Worm (Caenorhabditis elegans) whole organism, L4 larva: Measurements from ENCODE around the gene ints-7.

Experiments used
- F10B5.3 ChIP-seq: sonication (generic microtip); optimal IDR thresholded peaks from 2 replicates; lab custom pipeline; 2016; ENCODE audit warnings: mild to moderate bottlenecking, missing genetic modification characterization, missing compliant biosample characterization
- F26F4.8 ChIP-seq: fragments of 200-800 bp; sonication (Bioruptor generic); conservative IDR thresholded peaks from 2 replicates; pipeline ENCODE4 v1.3.6; 2022; ENCODE audit warnings: missing genetic modification characterization, missing compliant biosample characterization
- F44E2.7 ChIP-seq: fragments of 200-800 bp; sonication (Bioruptor generic); IDR thresholded peaks from 2 replicates; pipeline ENCODE4 v2.1.2; 2022; ENCODE audit warnings: missing genetic modification characterization, missing compliant biosample characterization
- F49E8.2 ChIP-seq: sonication (generic microtip); optimal IDR thresholded peaks from 2 replicates; lab custom pipeline; 2016; ENCODE audit warnings: missing compliant biosample characterization, mild to moderate bottlenecking, missing genetic modification characterization, borderline replicate concordance
- T20F7.1 ChIP-seq: fragments of 200-800 bp; sonication (Bioruptor generic); optimal IDR thresholded peaks from 2 replicates; lab custom pipeline; 2018; ENCODE audit warnings: mild to moderate bottlenecking, missing genetic modification characterization, missing compliant biosample characterization
- Y105C5A.15 ChIP-seq: fragments of 200-800 bp; sonication (Bioruptor generic); IDR thresholded peaks from 2 replicates; pipeline ENCODE4 v1.3.6; 2022; ENCODE audit warnings: missing genetic modification characterization, missing compliant biosample characterization
- Y75B8A.6 ChIP-seq: fragments of 200-800 bp; sonication (Bioruptor generic); IDR thresholded peaks from 2 replicates; pipeline ENCODE4 v1.3.6; 2022; ENCODE audit warnings: missing genetic modification reagents, missing genetic modification characterization, missing compliant biosample characterization
- aha-1 ChIP-seq: fragments of 150-350 bp; peaks from one replicate; lab custom pipeline; 2014; ENCODE audit warnings: missing biosample characterization, missing genetic modification characterization
- arid-1 ChIP-seq: fragments of 200-800 bp; sonication (Bioruptor generic); conservative IDR thresholded peaks from 2 replicates; pipeline ENCODE4 v1.3.6; 2022; ENCODE audit warnings: missing genetic modification reagents, missing genetic modification characterization, missing compliant biosample characterization
- attf-4 ChIP-seq: sonication (generic microtip); optimal IDR thresholded peaks from 3 replicates; lab custom pipeline; 2017; ENCODE audit warnings: missing biosample characterization, missing genetic modification characterization
- ceh-20 ChIP-seq: fragments of 200-800 bp; sonication (Bioruptor generic); IDR thresholded peaks from 2 replicates; pipeline ENCODE4 v1.3.6; 2022; ENCODE audit warnings: missing genetic modification reagents, missing genetic modification characterization, missing compliant biosample characterization
- ceh-32 ChIP-seq: sonication (generic microtip); optimal IDR thresholded peaks from 2 replicates; lab custom pipeline; 2016; ENCODE audit warnings: mild to moderate bottlenecking, missing genetic modification characterization, missing compliant biosample characterization; ENCODE audit not compliant: poor library complexity
- ceh-44 ChIP-seq: fragments of 200-800 bp; sonication (Bioruptor generic); IDR thresholded peaks from 2 replicates; pipeline ENCODE4 v1.3.6; 2022; ENCODE audit warnings: missing genetic modification reagents, missing genetic modification characterization, missing compliant biosample characterization
- ces-1 ChIP-seq: fragments of 150-350 bp; sonication (generic microtip); optimal IDR thresholded peaks from 4 replicates; lab custom pipeline; 2014; ENCODE audit warnings: missing biosample characterization, missing genetic modification reagents, missing genetic modification characterization
- cey-2 ChIP-seq: sonication (generic microtip); optimal IDR thresholded peaks from 3 replicates; lab custom pipeline; 2017; ENCODE audit warnings: missing genetic modification characterization, mild to moderate bottlenecking, missing compliant biosample characterization, antibody characterized with exemption, borderline replicate concordance; ENCODE audit not compliant: insufficient read depth
- daf-12 ChIP-seq: fragments of 150-350 bp; optimal IDR thresholded peaks from 2 replicates; lab custom pipeline; 2014; ENCODE audit warnings: missing biosample characterization, missing genetic modification reagents, missing genetic modification characterization
- dmd-6 ChIP-seq: fragments of 200-800 bp; sonication (Bioruptor generic); IDR thresholded peaks from 2 replicates; pipeline ENCODE4 v1.3.6; 2022; ENCODE audit warnings: missing genetic modification reagents, missing genetic modification characterization, missing compliant biosample characterization
- dmd-8 ChIP-seq: fragments of 200-800 bp; sonication (Bioruptor generic); IDR thresholded peaks from 2 replicates; pipeline ENCODE4 v1.3.6; 2022; ENCODE audit warnings: missing genetic modification characterization, missing compliant biosample characterization
- dpl-1 ChIP-seq: fragments of 150-350 bp; optimal IDR thresholded peaks from 2 replicates; lab custom pipeline; 2014; ENCODE audit warnings: missing biosample characterization, missing genetic modification reagents, missing genetic modification characterization
- dve-1 ChIP-seq: sonication (generic microtip); optimal IDR thresholded peaks from 2 replicates; lab custom pipeline; 2017; ENCODE audit warnings: antibody characterized with exemption, mild to moderate bottlenecking, missing genetic modification characterization, missing compliant biosample characterization; ENCODE audit not compliant: insufficient read depth
- fos-1 ChIP-seq: fragments of 150-350 bp; optimal IDR thresholded peaks from 2 replicates; lab custom pipeline; 2014; ENCODE audit warnings: missing biosample characterization, missing genetic modification characterization
- hlh-11 ChIP-seq: fragments of 200-800 bp; sonication (Bioruptor generic); optimal IDR thresholded peaks from 2 replicates; lab custom pipeline; 2018; ENCODE audit warnings: mild to moderate bottlenecking, missing genetic modification characterization, missing compliant biosample characterization
- hlh-30 ChIP-seq: sonication (generic microtip); optimal IDR thresholded peaks from 2 replicates; lab custom pipeline; 2017; ENCODE audit warnings: antibody characterized with exemption, mild to moderate bottlenecking, missing genetic modification characterization, missing compliant biosample characterization; ENCODE audit not compliant: insufficient read depth
- hmg-1.1 ChIP-seq: fragments of 200-800 bp; sonication (Bioruptor generic); IDR thresholded peaks from 2 replicates; pipeline ENCODE4 v1.3.6; 2022; ENCODE audit warnings: missing genetic modification reagents, missing genetic modification characterization, missing compliant biosample characterization
- jun-1 ChIP-seq: fragments of 150-350 bp; optimal IDR thresholded peaks from 2 replicates; lab custom pipeline; 2014; ENCODE audit warnings: missing biosample characterization, missing genetic modification reagents, missing genetic modification characterization
- lin-15B ChIP-seq: fragments of 150-350 bp; sonication (generic microtip); optimal IDR thresholded peaks from 3 replicates; lab custom pipeline; 2014; ENCODE audit warnings: missing biosample characterization, missing genetic modification characterization
- lin-29 ChIP-seq: fragments of 200-800 bp; sonication (Bioruptor generic); IDR thresholded peaks from 2 replicates; pipeline ENCODE4 v1.3.6; 2022; ENCODE audit warnings: missing genetic modification reagents, missing genetic modification characterization, missing compliant biosample characterization
- lin-39 ChIP-seq: fragments of 150-350 bp; optimal IDR thresholded peaks from 2 replicates; lab custom pipeline; 2014; ENCODE audit warnings: missing biosample characterization, missing genetic modification reagents, missing genetic modification characterization
- lsy-2 ChIP-seq, 2 experiments: fragments of 150-350 bp in 1 of 2; sonication (generic microtip) in 1 of 2; optimal IDR thresholded peaks; 2 replicates each; lab custom pipeline; 2014 to 2017; ENCODE audit warnings: missing biosample characterization in 2 of 2, missing genetic modification characterization in 2 of 2
- mdl-1 ChIP-seq, 2 experiments: fragments of 150-350 bp in 1 of 2; sonication (generic microtip) in 1 of 2; optimal IDR thresholded peaks; 2 replicates each; lab custom pipeline; 2014 to 2017; ENCODE audit warnings: missing biosample characterization in 2 of 2, missing genetic modification characterization in 2 of 2
- mep-1 ChIP-seq: fragments of 150-350 bp; sonication (generic microtip); optimal IDR thresholded peaks from 3 replicates; lab custom pipeline; 2014; ENCODE audit warnings: missing biosample characterization, missing genetic modification characterization
- mes-2 ChIP-seq: sonication (generic microtip); optimal IDR thresholded peaks from 2 replicates; lab custom pipeline; 2016; ENCODE audit warnings: missing genotype, mild to moderate bottlenecking, missing genetic modification characterization, missing compliant biosample characterization; ENCODE audit not compliant: poor library complexity, severe bottlenecking
- nhr-102 ChIP-seq: sonication (generic microtip); optimal IDR thresholded peaks from 2 replicates; lab custom pipeline; 2016; ENCODE audit warnings: mild to moderate bottlenecking, missing genetic modification characterization, moderate library complexity, missing compliant biosample characterization
- nhr-11 ChIP-seq: fragments of 150-350 bp; optimal IDR thresholded peaks from 2 replicates; lab custom pipeline; 2014; ENCODE audit warnings: missing biosample characterization, missing genetic modification characterization
- nhr-237 ChIP-seq: sonication (generic microtip); optimal IDR thresholded peaks from 2 replicates; lab custom pipeline; 2017; ENCODE audit warnings: missing biosample characterization, missing genetic modification characterization
- nhr-25 ChIP-seq: sonication (generic microtip); optimal IDR thresholded peaks from 2 replicates; lab custom pipeline; 2017; ENCODE audit warnings: missing genetic modification characterization, mild to moderate bottlenecking, missing compliant biosample characterization, antibody characterized with exemption, moderate library complexity, borderline replicate concordance; ENCODE audit not compliant: insufficient read depth
- nhr-28 ChIP-seq: fragments of 150-350 bp; optimal IDR thresholded peaks from 2 replicates; lab custom pipeline; 2014; ENCODE audit warnings: missing biosample characterization, missing genetic modification characterization
- nhr-48 ChIP-seq: sonication (generic microtip); optimal IDR thresholded peaks from 2 replicates; lab custom pipeline; 2016; ENCODE audit warnings: mild to moderate bottlenecking, missing genetic modification characterization, missing compliant biosample characterization
- nhr-76 ChIP-seq: fragments of 150-350 bp; optimal IDR thresholded peaks from 2 replicates; lab custom pipeline; 2014; ENCODE audit warnings: missing biosample characterization, missing genetic modification characterization
- nhr-77 ChIP-seq: fragments of 150-350 bp; optimal IDR thresholded peaks from 2 replicates; lab custom pipeline; 2014; ENCODE audit warnings: missing biosample characterization, missing genetic modification characterization
- php-3 ChIP-seq: fragments of 200-800 bp; sonication (Bioruptor generic); IDR thresholded peaks from 2 replicates; pipeline ENCODE4 v1.3.6; 2022; ENCODE audit warnings: missing genetic modification reagents, missing genetic modification characterization, missing compliant biosample characterization
- skn-1 ChIP-seq: fragments of 150-350 bp; optimal IDR thresholded peaks from 2 replicates; lab custom pipeline; 2014; ENCODE audit warnings: missing biosample characterization, missing genetic modification characterization
- spr-1 ChIP-seq: sonication (generic microtip); optimal IDR thresholded peaks from 2 replicates; lab custom pipeline; 2016; ENCODE audit warnings: mild to moderate bottlenecking, missing genetic modification characterization, missing compliant biosample characterization
- spr-3 ChIP-seq: fragments of 200-800 bp; sonication (Bioruptor generic); optimal IDR thresholded peaks from 2 replicates; lab custom pipeline; 2018; ENCODE audit warnings: mild to moderate bottlenecking, missing genetic modification characterization, missing compliant biosample characterization
- unc-130 ChIP-seq: sonication (generic microtip); optimal IDR thresholded peaks from 2 replicates; lab custom pipeline; 2016; ENCODE audit warnings: missing genetic modification reagents, missing genetic modification characterization, missing compliant biosample characterization
- zag-1 ChIP-seq: fragments of 150-350 bp; optimal IDR thresholded peaks from 2 replicates; lab custom pipeline; 2014; ENCODE audit warnings: missing biosample characterization, missing genetic modification characterization
- zip-11 ChIP-seq: fragments of 200-800 bp; sonication (Bioruptor generic); IDR thresholded peaks from 2 replicates; pipeline ENCODE4 v1.3.6; 2022; ENCODE audit warnings: missing genetic modification characterization, missing compliant biosample characterization
- ztf-11 ChIP-seq: fragments of 150-350 bp; optimal IDR thresholded peaks from 2 replicates; lab custom pipeline; 2014; ENCODE audit warnings: missing biosample characterization, missing genetic modification characterization

The ints-7 gene

ce11 chrII:11619171-11619570, 36.5 kb downstream of the ints-7 start (continued):
- TF ChIP-seq jun-1 (peak; percentile 20), dmd-6 (GFP tag; lab: Robert Waterston, UW) (peak; percentile 85), arid-1 (GFP tag; lab: Robert Waterston, UW) (no peak), F26F4.8 (GFP tag; lab: Robert Waterston, UW) (no peak), nhr-11 (tag; lab: Kevin White, UChicago) (peak; percentile 28)

ce11 chrII:11619895-11620439, 37.3 kb downstream of the ints-7 start:
- TF ChIP-seq ceh-20 (GFP tag; lab: Robert Waterston, UW) (peak; percentile 66), F49E8.2 (tag; lab: Kevin White, UChicago) (no peak), F44E2.7 (GFP tag; lab: Robert Waterston, UW) (no peak), lsy-2 (tag; optimal IDR thresholded peaks at IDR 0.05; lab: Kevin White, UChicago) (peak; percentile 64 to 70), cey-2 (no peak), ceh-44 (GFP tag; lab: Robert Waterston, UW) (no peak), daf-12 (tag; lab: Kevin White, UChicago) (no peak), nhr-237 (tag; lab: Kevin White, UChicago) (no peak), F10B5.3 (tag; lab: Kevin White, UChicago) (peak; percentile 19), unc-130 (GFP tag; lab: Kevin White, UChicago) (no peak), dmd-8 (GFP tag; lab: Robert Waterston, UW) (0 out of 2 replicates have a peak, but pooled peaks have one; percentile 7), jun-1 (peak; percentile 44), skn-1 (tag; lab: Kevin White, UChicago) (no peak), hmg-1.1 (GFP tag; lab: Robert Waterston, UW) (peak; percentile 94), nhr-48 (tag; lab: Kevin White, UChicago) (peak; percentile 90), Y75B8A.6 (GFP tag; lab: Robert Waterston, UW) (no peak), zag-1 (no peak), dve-1 (peak; percentile 76), T20F7.1 (GFP tag; lab: Kevin White, UChicago) (no peak), mep-1 (tag; lab: Kevin White, UChicago) (peak; percentile 95), aha-1 (tag; lab: Kevin White, UChicago) (peak; percentile 96), nhr-76 (tag; lab: Kevin White, UChicago) (no peak), dmd-6 (GFP tag; lab: Robert Waterston, UW) (peak; percentile 91), mdl-1 (tag; optimal IDR thresholded peaks at IDR 0.05; lab: Kevin White, UChicago) (peak; percentile 86 to 87), attf-4 (tag; lab: Kevin White, UChicago) (no peak), nhr-25 (peak; percentile 71), ces-1 (no peak), dpl-1 (GFP tag; lab: Kevin White, UChicago) (peak; percentile 36), spr-1 (tag; lab: Kevin White, UChicago) (peak; percentile 46), hlh-11 (tag; lab: Kevin White, UChicago) (peak; percentile 97), zip-11 (GFP tag; lab: Robert Waterston, UW) (no peak), mes-2 (tag; lab: Kevin White, UChicago) (peak; percentile 56), ztf-11 (tag; lab: Kevin White, UChicago) (no peak), lin-15B (tag; lab: Kevin White, UChicago) (no peak), F26F4.8 (GFP tag; lab: Robert Waterston, UW) (no peak), hlh-30 (tag; lab: Kevin White, UChicago) (peak; percentile 88), nhr-102 (tag; lab: Kevin White, UChicago) (peak; percentile 41), nhr-77 (tag; lab: Kevin White, UChicago) (peak; percentile 47), php-3 (GFP tag; lab: Robert Waterston, UW) (no peak), lin-29 (GFP tag; lab: Robert Waterston, UW) (no peak), ceh-32 (tag; lab: Kevin White, UChicago) (peak; percentile 16), lin-39 (tag; lab: Kevin White, UChicago) (no peak), nhr-28 (tag; lab: Kevin White, UChicago) (peak; percentile 90), Y105C5A.15 (GFP tag; lab: Robert Waterston, UW) (no peak), fos-1 (tag; lab: Kevin White, UChicago) (no peak), spr-3 (GFP tag; lab: Kevin White, UChicago) (peak; percentile 23)
